Fruit fly (Drosophila melanogaster): ENCODE data around the gene CG12170.

The CG12170 gene

DNA sequence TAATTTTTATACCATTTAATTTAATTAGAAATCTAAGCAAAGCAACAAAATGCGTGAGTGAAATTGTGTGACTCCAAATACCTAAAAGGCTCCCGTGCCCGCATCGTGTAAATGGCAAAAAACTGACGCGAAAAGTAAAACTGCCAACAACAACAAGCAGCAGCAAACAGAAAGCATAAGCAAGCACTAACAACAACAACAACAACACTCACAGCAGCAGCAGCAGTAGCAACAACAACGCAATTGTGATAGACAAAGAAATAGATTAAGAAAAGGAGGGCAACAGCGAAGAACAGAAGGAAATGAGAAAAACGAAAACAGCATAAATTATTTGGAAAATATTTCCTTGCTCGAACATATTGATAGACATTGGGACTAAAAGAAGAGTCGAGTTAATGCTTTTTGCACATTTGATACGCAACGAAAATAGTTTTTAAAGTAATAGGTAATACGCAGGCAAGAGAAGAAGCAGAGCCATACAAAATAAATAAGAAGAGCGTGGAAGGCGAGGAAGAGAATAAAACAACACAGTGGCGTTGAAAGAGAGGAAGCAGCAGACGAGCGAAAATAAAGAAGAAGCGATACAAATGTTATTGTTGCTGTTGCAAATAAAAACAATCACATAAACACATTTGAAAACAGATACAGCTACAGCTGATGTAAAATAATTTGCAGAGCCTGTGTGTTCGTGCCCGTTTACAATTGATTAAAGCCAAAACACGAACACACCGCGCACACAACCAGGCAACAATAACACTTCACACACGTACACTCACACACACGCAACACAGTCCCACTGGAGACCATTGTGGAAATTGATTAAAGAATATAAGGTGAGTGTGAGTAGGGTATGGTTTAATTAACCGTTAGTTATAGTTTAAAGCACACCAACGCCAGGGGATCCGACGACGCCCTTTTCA lies 33.0 kb downstream of the CG12170 start (continued):
- peak; percentile 12; the same call in 1 of the 2 replicates for TF ChIP-seq bbx (GFP tag; IDR thresholded peaks at IDR 0.05; ENCODE audit: partially characterized antibody)
- TF ChIP-seq mld (GFP tag; IDR thresholded peaks at IDR 0.05; ENCODE audit: partially characterized antibody): 0 out of 3 replicates have a peak, but pooled peaks have one; percentile 18
- TF ChIP-seq ewg (GFP tag; optimal IDR thresholded peaks at IDR 0.05): no peak
- TF ChIP-seq pita (GFP tag; optimal IDR thresholded peaks at IDR 0.05): no peak
- peak; percentile 61; the same call in 1 of the 4 replicates for TF ChIP-seq chinmo (GFP tag; IDR thresholded peaks at IDR 0.05; ENCODE audit: partially characterized antibody)
- no peak for TF ChIP-seq CG9932 (GFP tag; IDR thresholded peaks at IDR 0.05)
- peak; percentile 21 for TF ChIP-seq CG13624 (GFP tag; optimal IDR thresholded peaks at IDR 0.05)
- TF ChIP-seq inv (GFP tag; IDR thresholded peaks at IDR 0.05; ENCODE audit: partially characterized antibody): 0 out of 2 replicates have a peak, but pooled peaks have one; percentile 2
- TF ChIP-seq CG17385 (GFP tag; optimal IDR thresholded peaks at IDR 0.05): peak; percentile 95
- no peak for TF ChIP-seq Hmr (GFP tag; optimal IDR thresholded peaks at IDR 0.05)
- no peak for TF ChIP-seq CG1832 (GFP tag; optimal IDR thresholded peaks at IDR 0.05)

DNA sequence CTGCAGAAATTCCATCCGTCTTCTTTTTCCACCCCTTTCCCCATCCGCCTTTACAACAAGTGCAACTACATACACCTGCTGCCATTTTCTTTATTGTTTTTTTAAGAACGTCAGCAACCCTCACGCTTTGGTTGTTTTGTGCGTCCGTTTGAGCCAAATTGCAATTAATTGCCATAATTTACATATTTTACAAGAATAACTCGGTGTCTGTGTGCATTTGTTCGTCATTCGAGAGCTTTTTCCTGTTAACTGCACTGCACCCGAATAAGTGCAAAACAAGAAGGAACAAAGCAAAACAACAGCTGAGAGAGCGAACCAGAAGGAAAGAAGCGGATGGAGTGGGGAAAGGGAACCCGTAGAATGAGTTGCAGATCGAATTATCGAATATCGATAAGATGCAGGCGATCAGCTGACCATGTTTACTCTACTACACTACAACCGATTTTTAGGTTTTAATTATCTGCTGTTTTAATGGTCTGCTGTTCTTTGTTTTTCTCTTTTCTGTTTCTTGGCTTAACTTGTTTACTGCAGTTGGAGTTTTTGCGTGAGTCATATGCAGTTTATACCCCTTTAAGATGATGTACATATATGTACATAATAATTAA lies 33.7 kb downstream of the CG12170 start:
- TF ChIP-seq fd64A (GFP tag; optimal IDR thresholded peaks at IDR 0.05): no peak
- TF ChIP-seq zf30C (GFP tag; optimal IDR thresholded peaks at IDR 0.05): peak; percentile 78
- no peak for TF ChIP-seq CG12236 (GFP tag; optimal IDR thresholded peaks at IDR 0.05)
- TF ChIP-seq trem (tag; optimal IDR thresholded peaks at IDR 0.05): peak; percentile 37
- TF ChIP-seq psq (GFP tag; optimal IDR thresholded peaks at IDR 0.05): peak; percentile 25
- TF ChIP-seq salm (tag; optimal IDR thresholded peaks at IDR 0.05): no peak
- 0 out of 2 replicates have a peak, but pooled peaks have one; percentile 19 for TF ChIP-seq ato (GFP tag; IDR thresholded peaks at IDR 0.05; ENCODE audit: partially characterized antibody)
- peak; percentile 18 for TF ChIP-seq stwl (tag; optimal IDR thresholded peaks at IDR 0.05)
- peak; percentile 76 for TF ChIP-seq gcm (GFP tag; optimal IDR thresholded peaks at IDR 0.05)
- peak; percentile 47 for TF ChIP-seq sens (GFP tag)
- no peak for TF ChIP-seq odd (GFP tag; optimal IDR thresholded peaks at IDR 0.05)
- peak; percentile 1 for TF ChIP-seq Med (GFP tag)
- TF ChIP-seq gem (tag; optimal IDR thresholded peaks at IDR 0.05): no peak
- peak; percentile 78 for TF ChIP-seq CG2116 (GFP tag; optimal IDR thresholded peaks at IDR 0.05)
- TF ChIP-seq crp (GFP tag; optimal IDR thresholded peaks at IDR 0.05): peak in 1 of 2 experiments; percentile 74
- peak; percentile 41 for TF ChIP-seq nom (GFP tag; optimal IDR thresholded peaks at IDR 0.05)
- peak; percentile 12 for TF ChIP-seq corto (GFP tag; optimal IDR thresholded peaks at IDR 0.05)
- no peak for TF ChIP-seq CG1603 (tag; optimal IDR thresholded peaks at IDR 0.05)
- TF ChIP-seq Dref (GFP tag; IDR thresholded peaks at IDR 0.05): 0 out of 2 replicates have a peak, but pooled peaks have one; percentile 9
- TF ChIP-seq chif (GFP tag; optimal IDR thresholded peaks at IDR 0.05): no peak

- TF ChIP-seq CG12236 (GFP tag; optimal IDR thresholded peaks at IDR 0.05): no peak
- no peak for TF ChIP-seq CG8089 (GFP tag; optimal IDR thresholded peaks at IDR 0.05)
- no peak for TF ChIP-seq stwl (tag; optimal IDR thresholded peaks at IDR 0.05)
- TF ChIP-seq CG15479 (GFP tag; optimal IDR thresholded peaks at IDR 0.05): no peak
- no peak for TF ChIP-seq Asciz (GFP tag; optimal IDR thresholded peaks at IDR 0.05)
- peak; percentile 35 for TF ChIP-seq zf30C (GFP tag; optimal IDR thresholded peaks at IDR 0.05)
- TF ChIP-seq sens-2 (GFP tag; IDR thresholded peaks at IDR 0.05): no peak
- no peak for TF ChIP-seq slp2 (GFP tag; optimal IDR thresholded peaks at IDR 0.05)
- no peak for TF ChIP-seq usp (GFP tag; optimal IDR thresholded peaks at IDR 0.05)
- TF ChIP-seq en (GFP tag; optimal IDR thresholded peaks at IDR 0.05): no peak
- TF ChIP-seq hkb (optimal IDR thresholded peaks at IDR 0.05): no peak
- no peak for TF ChIP-seq hkb (GFP tag; IDR thresholded peaks at IDR 0.05)
- TF ChIP-seq Pdp1 (GFP tag; optimal IDR thresholded peaks at IDR 0.05): peak in 1 of 2 experiments; percentile 41
- peak; percentile 77 for TF ChIP-seq crol (GFP tag; IDR thresholded peaks at IDR 0.05)
- TF ChIP-seq cas (GFP tag; IDR thresholded peaks at IDR 0.05): no peak
- no peak for TF ChIP-seq Sin3A (optimal IDR thresholded peaks at IDR 0.05)
- TF ChIP-seq cg (GFP tag; optimal IDR thresholded peaks at IDR 0.05): peak; percentile 22
- TF ChIP-seq sob (GFP tag; IDR thresholded peaks at IDR 0.05): no peak
Observed at dm6 chr3R:5671265-5671663, 34.2 kb downstream of the CG12170 start.
